Fruit fly (Drosophila melanogaster) whole organism, embryonic: Measurements from ENCODE around the gene CG16903.

Experiments used
- B-H1 ChIP-seq: fragments of 200-800 bp; sonication (Bioruptor generic); IDR thresholded peaks from 3 replicates; pipeline ENCODE4 v1.3.6; 2022; ENCODE audit warnings: missing biosample characterization, missing genetic modification characterization
- BEAF-32 ChIP-seq: fragments of 200-800 bp; sonication (Bioruptor generic); optimal IDR thresholded peaks from 3 replicates; lab custom pipeline; 2017; ENCODE audit warnings: missing biosample characterization, missing genetic modification characterization, mild to moderate bottlenecking, moderate library complexity, missing genetic modification reagents
- Blimp-1 ChIP-seq: fragments of 200-800 bp; sonication (Bioruptor generic); optimal IDR thresholded peaks from 3 replicates; lab custom pipeline; 2018; ENCODE audit warnings: missing biosample characterization, missing genetic modification characterization, mild to moderate bottlenecking, moderate library complexity, missing genetic modification reagents
- BtbVII ChIP-seq: fragments of 200-800 bp; sonication (Bioruptor generic); optimal IDR thresholded peaks from 3 replicates; lab custom pipeline; 2017; ENCODE audit warnings: missing biosample characterization, mild to moderate bottlenecking, missing genetic modification characterization
- CG10979 ChIP-seq: fragments of 200-800 bp; sonication (Bioruptor generic); optimal IDR thresholded peaks from 2 replicates; lab custom pipeline; 2018; ENCODE audit warnings: missing biosample characterization, mild to moderate bottlenecking, missing genetic modification characterization, moderate library complexity
- CG11093 ChIP-seq: fragments of 200-800 bp; sonication (Bioruptor generic); IDR thresholded peaks from 3 replicates; pipeline ENCODE4 v1.3.6; 2022; ENCODE audit warnings: missing biosample characterization, missing genetic modification characterization
- CG11723 ChIP-seq: fragments of 200-800 bp; sonication (Bioruptor generic); optimal IDR thresholded peaks from 2 replicates; lab custom pipeline; 2017; ENCODE audit warnings: missing biosample characterization, mild to moderate bottlenecking, missing genetic modification characterization
- CG12071 ChIP-seq: fragments of 200-800 bp; sonication (Bioruptor generic); optimal IDR thresholded peaks from 3 replicates; lab custom pipeline; 2018; ENCODE audit warnings: missing biosample characterization, mild to moderate bottlenecking, missing genetic modification characterization
- CG13287 ChIP-seq: fragments of 200-800 bp; sonication (Bioruptor generic); IDR thresholded peaks from 2 replicates; pipeline ENCODE4 v1.3.6; 2022; ENCODE audit warnings: missing biosample characterization, missing genetic modification characterization; ENCODE audit not compliant: partially characterized antibody
- CG13424 ChIP-seq: fragments of 200-800 bp; sonication (Bioruptor generic); optimal IDR thresholded peaks from 2 replicates; lab custom pipeline; 2019; ENCODE audit warnings: missing biosample characterization, mild to moderate bottlenecking, missing genetic modification characterization, moderate library complexity
- CG1602 ChIP-seq: fragments of 200-800 bp; sonication (Bioruptor generic); optimal IDR thresholded peaks from 3 replicates; lab custom pipeline; 2016; ENCODE audit warnings: missing biosample characterization, missing genetic modification characterization
- CG2129 ChIP-seq: fragments of 200-800 bp; sonication (Bioruptor generic); IDR thresholded peaks from 2 replicates; pipeline ENCODE4 v1.3.6; 2022; ENCODE audit warnings: missing biosample characterization, missing genetic modification characterization; ENCODE audit not compliant: partially characterized antibody
- CG2712 ChIP-seq: fragments of 200-800 bp; optimal IDR thresholded peaks from 3 replicates; lab custom pipeline; 2019; ENCODE audit warnings: missing biosample characterization, mild to moderate bottlenecking, missing genetic modification characterization, moderate library complexity
- CG31441 ChIP-seq: fragments of 200-800 bp; sonication (Bioruptor generic); IDR thresholded peaks from 2 replicates; pipeline ENCODE4 v1.3.6; 2022; ENCODE audit warnings: missing biosample characterization, missing genetic modification characterization
- CG3847 ChIP-seq: fragments of 200-800 bp; sonication (Bioruptor generic); IDR thresholded peaks from 2 replicates; pipeline ENCODE4 v1.3.6; 2022; ENCODE audit warnings: missing biosample characterization, missing genetic modification characterization
- CG5180 ChIP-seq: fragments of 200-800 bp; sonication (Bioruptor generic); optimal IDR thresholded peaks from 3 replicates; lab custom pipeline; 2017; ENCODE audit warnings: missing biosample characterization, missing genetic modification characterization, mild to moderate bottlenecking, moderate library complexity, missing genetic modification reagents
- CG5245 ChIP-seq: fragments of 200-800 bp; sonication (Bioruptor generic); optimal IDR thresholded peaks from 3 replicates; lab custom pipeline; 2016; ENCODE audit warnings: missing biosample characterization, missing genetic modification characterization
- CG6654 ChIP-seq: fragments of 200-800 bp; sonication (Bioruptor generic); optimal IDR thresholded peaks from 2 replicates; lab custom pipeline; 2017; ENCODE audit warnings: missing biosample characterization, mild to moderate bottlenecking, missing genetic modification characterization
- CG8281 ChIP-seq: fragments of 200-800 bp; sonication (Bioruptor generic); optimal IDR thresholded peaks from 2 replicates; lab custom pipeline; 2018; ENCODE audit warnings: missing biosample characterization, mild to moderate bottlenecking, missing genetic modification characterization, moderate library complexity
- CG8478 ChIP-seq: fragments of >200 bp; optimal IDR thresholded peaks from 2 replicates; lab custom pipeline; 2018
- CG8924 ChIP-seq: fragments of 200-800 bp; optimal IDR thresholded peaks from 3 replicates; lab custom pipeline; 2019; ENCODE audit warnings: missing biosample characterization, mild to moderate bottlenecking, missing genetic modification characterization, moderate library complexity
- CG9437 ChIP-seq: fragments of 200-800 bp; sonication (Bioruptor generic); optimal IDR thresholded peaks from 2 replicates; lab custom pipeline; 2018; ENCODE audit warnings: missing biosample characterization, mild to moderate bottlenecking, missing genetic modification characterization
- CG9817 ChIP-seq: fragments of 200-800 bp; sonication (Bioruptor generic); optimal IDR thresholded peaks from 2 replicates; lab custom pipeline; 2018; ENCODE audit warnings: missing biosample characterization, mild to moderate bottlenecking, missing genetic modification characterization, moderate library complexity
- Dll ChIP-seq: fragments of 200-800 bp; sonication (Bioruptor generic); IDR thresholded peaks from 4 replicates; pipeline ENCODE4 v1.3.6; 2022; ENCODE audit warnings: missing biosample characterization, missing genetic modification characterization; ENCODE audit not compliant: partially characterized antibody
- Ets65A ChIP-seq: fragments of 200-800 bp; sonication (Bioruptor generic); peaks from one replicate; lab custom pipeline; 2016; ENCODE audit warnings: missing biosample characterization, missing genetic modification characterization
- H2.0 ChIP-seq: fragments of 200-800 bp; sonication (Bioruptor generic); IDR thresholded peaks from 2 replicates; pipeline ENCODE4 v1.3.6; 2022; ENCODE audit warnings: missing biosample characterization, missing genetic modification characterization
- Hand ChIP-seq: fragments of 200-800 bp; sonication (Bioruptor generic); optimal IDR thresholded peaks from 2 replicates; lab custom pipeline; 2017; ENCODE audit warnings: mild to moderate bottlenecking, missing biosample characterization, missing genetic modification reagents, missing genetic modification characterization
- Hey ChIP-seq: fragments of 200-800 bp; sonication (Bioruptor generic); optimal IDR thresholded peaks from 3 replicates; lab custom pipeline; 2018; ENCODE audit warnings: missing biosample characterization, mild to moderate bottlenecking, missing genetic modification characterization
- Hr3 ChIP-seq: fragments of 200-800 bp; sonication (Bioruptor generic); optimal IDR thresholded peaks from 3 replicates; lab custom pipeline; 2016; ENCODE audit warnings: missing biosample characterization, missing genetic modification characterization
- Nf-YC ChIP-seq: fragments of 200-800 bp; optimal IDR thresholded peaks from 3 replicates; lab custom pipeline; 2019; ENCODE audit warnings: missing biosample characterization, mild to moderate bottlenecking, missing genetic modification characterization, moderate library complexity
- Sin3A ChIP-seq: fragments of >200 bp; optimal IDR thresholded peaks from 2 replicates; lab custom pipeline; 2018
- Ssrp ChIP-seq: fragments of 200-800 bp; sonication (Bioruptor generic); optimal IDR thresholded peaks from 2 replicates; lab custom pipeline; 2018; ENCODE audit warnings: missing biosample characterization, mild to moderate bottlenecking, missing genetic modification characterization, moderate library complexity
- Trl ChIP-seq, 3 experiments: fragments of >200 bp in 2 of 3; fragments of 200-800 bp in 1 of 3; sonication (Bioruptor generic) in 1 of 3; optimal IDR thresholded peaks; 2 replicates in 1 of 3; 3 replicates in 2 of 3; lab custom pipeline; 2016 to 2017; ENCODE audit warnings: missing biosample characterization in 1 of 3, missing genetic modification characterization in 1 of 3
- ab ChIP-seq: fragments of 200-800 bp; sonication (Bioruptor generic); optimal IDR thresholded peaks from 2 replicates; lab custom pipeline; 2016; ENCODE audit warnings: missing biosample characterization, missing genetic modification characterization
- ara ChIP-seq: fragments of 200-800 bp; sonication (Bioruptor generic); IDR thresholded peaks from 2 replicates; pipeline ENCODE4 v1.3.6; 2022; ENCODE audit warnings: missing biosample characterization, missing genetic modification characterization
- chm ChIP-seq: fragments of 200-800 bp; sonication (Bioruptor generic); IDR thresholded peaks from 2 replicates; pipeline ENCODE4 v1.3.6; 2022; ENCODE audit warnings: missing biosample characterization, missing genetic modification characterization
- dysf ChIP-seq: fragments of 200-800 bp; sonication (Bioruptor generic); IDR thresholded peaks from 3 replicates; pipeline ENCODE4 v1.3.6; 2022; ENCODE audit warnings: missing biosample characterization, missing genetic modification characterization
- fd3F ChIP-seq: fragments of 200-800 bp; sonication (Bioruptor generic); optimal IDR thresholded peaks from 2 replicates; lab custom pipeline; 2018; ENCODE audit warnings: missing biosample characterization, mild to moderate bottlenecking, missing genetic modification characterization, moderate library complexity
- fd64A ChIP-seq: fragments of 200-800 bp; sonication (Bioruptor generic); optimal IDR thresholded peaks from 3 replicates; lab custom pipeline; 2018; ENCODE audit warnings: missing biosample characterization, mild to moderate bottlenecking, missing genetic modification characterization
- gcm ChIP-seq: fragments of 200-800 bp; sonication (Bioruptor generic); optimal IDR thresholded peaks from 2 replicates; lab custom pipeline; 2019; ENCODE audit warnings: missing biosample characterization, mild to moderate bottlenecking, missing genetic modification characterization, moderate library complexity
- onecut ChIP-seq: fragments of 200-800 bp; sonication (Bioruptor generic); IDR thresholded peaks from 2 replicates; pipeline ENCODE4 v1.3.6; 2022; ENCODE audit warnings: missing biosample characterization, missing genetic modification characterization
- otp ChIP-seq: fragments of 200-800 bp; sonication (Bioruptor generic); IDR thresholded peaks from 3 replicates; pipeline ENCODE4, ENCODE4 v1.3.6; 2022; ENCODE audit warnings: missing biosample characterization, missing genetic modification characterization
- pb ChIP-seq: fragments of 200-800 bp; sonication (Bioruptor generic); optimal IDR thresholded peaks from 3 replicates; lab custom pipeline; 2016; ENCODE audit warnings: missing biosample characterization, missing genetic modification characterization
- phol ChIP-seq: fragments of 200-800 bp; sonication (Bioruptor generic); optimal IDR thresholded peaks from 3 replicates; lab custom pipeline; 2018; ENCODE audit warnings: missing biosample characterization, mild to moderate bottlenecking, missing genetic modification characterization, moderate library complexity
- pita ChIP-seq: fragments of 200-800 bp; sonication (Bioruptor generic); optimal IDR thresholded peaks from 2 replicates; lab custom pipeline; 2017; ENCODE audit warnings: missing biosample characterization, mild to moderate bottlenecking, missing genetic modification characterization
- run ChIP-seq: fragments of 200-800 bp; sonication (Bioruptor generic); optimal IDR thresholded peaks from 3 replicates; lab custom pipeline; 2018; ENCODE audit warnings: missing biosample characterization, mild to moderate bottlenecking, missing genetic modification characterization
- sd ChIP-seq: fragments of 200-800 bp; sonication (Bioruptor generic); optimal IDR thresholded peaks from 3 replicates; lab custom pipeline; 2018; ENCODE audit warnings: missing biosample characterization, mild to moderate bottlenecking, missing genetic modification characterization, moderate library complexity
- sna ChIP-seq: fragments of 200-800 bp; sonication (Bioruptor generic); IDR thresholded peaks from 2 replicates; pipeline ENCODE4 v1.3.6; 2022; ENCODE audit warnings: missing biosample characterization, missing genetic modification characterization; ENCODE audit not compliant: partially characterized antibody
- tio ChIP-seq: fragments of 200-800 bp; sonication (Bioruptor generic); optimal IDR thresholded peaks from 2 replicates; lab custom pipeline; 2017; ENCODE audit warnings: missing biosample characterization, missing genetic modification characterization, inconsistent platforms
- yki ChIP-seq: fragments of >200 bp; optimal IDR thresholded peaks from 3 replicates; lab custom pipeline; 2018
- z ChIP-seq: fragments of 200-800 bp; sonication (Bioruptor generic); IDR thresholded peaks from 3 replicates; pipeline ENCODE4 v1.3.6; 2022; ENCODE audit warnings: missing biosample characterization, missing genetic modification characterization

The CG16903 gene

dm6 chrX:2087501-2087900, 7.3 kb upstream of the CG16903 start (continued):
- TF ChIP-seq CG31441 (GFP tag; lab: Robert Waterston, UW) (peak; percentile 56; the same call in 1 of the 2 replicates), Hr3 (GFP tag; lab: Kevin White, UChicago) (peak; percentile 57), tio (GFP tag; lab: Kevin White, UChicago) (no peak), CG13287 (no peak), CG5180 (peak; percentile 12), CG11093 (GFP tag; lab: Robert Waterston, UW) (peak; percentile 47; the same call in 2 of the 3 replicates), CG1602 (peak; percentile 46), Trl (optimal IDR thresholded peaks at IDR 0.05; lab: Kevin White, UChicago) (no peak), Trl (GFP tag; optimal IDR thresholded peaks at IDR 0.05; lab: Kevin White, UChicago) (peak; percentile 44), Sin3A (lab: Kevin White, UChicago) (no peak), BtbVII (GFP tag; lab: Kevin White, UChicago) (no peak), CG9437 (GFP tag; lab: Kevin White, UChicago) (peak; percentile 24), ara (GFP tag; lab: Robert Waterston, UW) (peak; percentile 17; the same call in 1 of the 2 replicates), phol (tag; lab: Kevin White, UChicago) (peak; percentile 53), CG9817 (peak; percentile 35), dysf (GFP tag; lab: Robert Waterston, UW) (peak; percentile 62), CG2129 (GFP tag; lab: Robert Waterston, UW) (no peak), Ssrp (peak; percentile 44), Ets65A (GFP tag; lab: Kevin White, UChicago) (peak; percentile 91), CG11723 (GFP tag; lab: Kevin White, UChicago) (peak; percentile 51), Dll (GFP tag; lab: Robert Waterston, UW) (no peak), gcm (GFP tag; lab: Kevin White, UChicago) (peak; percentile 21), CG3847 (GFP tag; lab: Robert Waterston, UW) (peak; percentile 55; the same call in 1 of the 2 replicates), Hand (GFP tag; lab: Kevin White, UChicago) (no peak), Nf-YC (tag; lab: Kevin White, UChicago) (no peak), CG5245 (GFP tag; lab: Kevin White, UChicago) (no peak), z (no peak), CG8924 (peak; percentile 57), Blimp-1 (GFP tag; lab: Kevin White, UChicago) (peak; percentile 49), fd3F (GFP tag; lab: Kevin White, UChicago) (peak; percentile 18), CG2712 (tag; lab: Kevin White, UChicago) (peak; percentile 69), sna (no peak), CG8478 (lab: Kevin White, UChicago) (no peak), sd (tag; lab: Kevin White, UChicago) (no peak), pb (GFP tag; lab: Kevin White, UChicago) (peak; percentile 58), CG10979 (peak; percentile 47), chm (GFP tag; lab: Robert Waterston, UW) (peak; percentile 81), yki (lab: Kevin White, UChicago) (no peak), BEAF-32 (GFP tag; lab: Kevin White, UChicago) (no peak), H2.0 (GFP tag; lab: Robert Waterston, UW) (peak; percentile 76), pita (GFP tag; lab: Kevin White, UChicago) (no peak), Hey (tag; lab: Kevin White, UChicago) (no peak), fd64A (GFP tag; lab: Kevin White, UChicago) (no peak), onecut (GFP tag; lab: Robert Waterston, UW) (0 out of 2 replicates have a peak, but pooled peaks have one; percentile 27), B-H1 (GFP tag; lab: Robert Waterston, UW) (peak; percentile 52; the same call in 2 of the 3 replicates), CG6654 (GFP tag; lab: Kevin White, UChicago) (no peak), run (tag; lab: Kevin White, UChicago) (peak; percentile 13), CG13424 (peak; percentile 47), CG12071 (peak; percentile 61), ab (no peak), otp (GFP tag; lab: Robert Waterston, UW) (0 out of 3 replicates have a peak, but pooled peaks have one; percentile 41), CG8281 (tag; lab: Kevin White, UChicago) (no peak)
